Worm (Caenorhabditis elegans) whole organism, L4 larva: ENCODE data around the gene swsn-6.

Source experiments
- F37D6.2 ChIP-seq: sonication (generic microtip); optimal IDR thresholded peaks from 2 replicates; lab custom pipeline; 2016; ENCODE audit warnings: mild to moderate bottlenecking, missing genetic modification characterization, missing compliant biosample characterization
- F49E8.2 ChIP-seq: sonication (generic microtip); optimal IDR thresholded peaks from 2 replicates; lab custom pipeline; 2016; ENCODE audit warnings: missing compliant biosample characterization, mild to moderate bottlenecking, missing genetic modification characterization, borderline replicate concordance
- Y105C5A.15 ChIP-seq: fragments of 200-800 bp; sonication (Bioruptor generic); IDR thresholded peaks from 2 replicates; pipeline ENCODE4 v1.3.6; 2022; ENCODE audit warnings: missing genetic modification characterization, missing compliant biosample characterization
- Y5F2A.4 ChIP-seq: fragments of 200-800 bp; sonication (Bioruptor generic); optimal IDR thresholded peaks from 2 replicates; lab custom pipeline; 2018; ENCODE audit warnings: mild to moderate bottlenecking, missing genetic modification characterization, missing compliant biosample characterization
- aha-1 ChIP-seq: fragments of 150-350 bp; peaks from one replicate; lab custom pipeline; 2014; ENCODE audit warnings: missing biosample characterization, missing genetic modification characterization
- ceh-28 ChIP-seq: fragments of 150-350 bp; optimal IDR thresholded peaks from 2 replicates; lab custom pipeline; 2014; ENCODE audit warnings: missing biosample characterization, missing genetic modification reagents, missing genetic modification characterization
- daf-16 ChIP-seq, 3 experiments: sonication (generic microtip); optimal IDR thresholded peaks; 2 replicates each; lab custom pipeline; 2016 to 2017; ENCODE audit warnings: missing genetic modification characterization in 3 of 3, missing genetic modification reagents in 3 of 3, mild to moderate bottlenecking in 2 of 3, missing compliant biosample characterization in 2 of 3, missing biosample characterization in 1 of 3, moderate library complexity in 1 of 3
- dmd-6 ChIP-seq: fragments of 200-800 bp; sonication (Bioruptor generic); IDR thresholded peaks from 2 replicates; pipeline ENCODE4 v1.3.6; 2022; ENCODE audit warnings: missing genetic modification reagents, missing genetic modification characterization, missing compliant biosample characterization
- dmd-8 ChIP-seq: fragments of 200-800 bp; sonication (Bioruptor generic); IDR thresholded peaks from 2 replicates; pipeline ENCODE4 v1.3.6; 2022; ENCODE audit warnings: missing genetic modification characterization, missing compliant biosample characterization
- dmd-9 ChIP-seq: fragments of 200-800 bp; sonication (Bioruptor generic); IDR thresholded peaks from 2 replicates; pipeline ENCODE4 v1.3.6; 2022; ENCODE audit warnings: missing genetic modification reagents, missing genetic modification characterization, missing compliant biosample characterization
- dpl-1 ChIP-seq: fragments of 150-350 bp; optimal IDR thresholded peaks from 2 replicates; lab custom pipeline; 2014; ENCODE audit warnings: missing biosample characterization, missing genetic modification reagents, missing genetic modification characterization
- duxl-1 ChIP-seq: sonication (generic microtip); optimal IDR thresholded peaks from 2 replicates; lab custom pipeline; 2016; ENCODE audit warnings: mild to moderate bottlenecking, missing genetic modification characterization, moderate library complexity, missing compliant biosample characterization; ENCODE audit not compliant: poor library complexity
- dve-1 ChIP-seq: sonication (generic microtip); optimal IDR thresholded peaks from 2 replicates; lab custom pipeline; 2017; ENCODE audit warnings: antibody characterized with exemption, mild to moderate bottlenecking, missing genetic modification characterization, missing compliant biosample characterization; ENCODE audit not compliant: insufficient read depth
- egl-27 ChIP-seq: sonication (generic microtip); optimal IDR thresholded peaks from 3 replicates; lab custom pipeline; 2017; ENCODE audit warnings: missing biosample characterization, missing genetic modification reagents, missing genetic modification characterization
- egl-43 ChIP-seq: fragments of 200-800 bp; sonication (Bioruptor generic); IDR thresholded peaks from 2 replicates; pipeline ENCODE4 v1.3.6; 2022; ENCODE audit warnings: missing genetic modification reagents, missing genetic modification characterization, missing compliant biosample characterization
- hlh-11 ChIP-seq: fragments of 200-800 bp; sonication (Bioruptor generic); optimal IDR thresholded peaks from 2 replicates; lab custom pipeline; 2018; ENCODE audit warnings: mild to moderate bottlenecking, missing genetic modification characterization, missing compliant biosample characterization
- lin-1 ChIP-seq: fragments of 200-800 bp; sonication (Bioruptor generic); IDR thresholded peaks from 2 replicates; pipeline ENCODE4 v1.3.6; 2022; ENCODE audit warnings: missing genetic modification reagents, missing genetic modification characterization, missing compliant biosample characterization
- lin-13 ChIP-seq: fragments of 150-350 bp; optimal IDR thresholded peaks from 2 replicates; lab custom pipeline; 2014; ENCODE audit warnings: missing biosample characterization, missing genetic modification reagents, missing genetic modification characterization
- lin-15B ChIP-seq: fragments of 150-350 bp; sonication (generic microtip); optimal IDR thresholded peaks from 3 replicates; lab custom pipeline; 2014; ENCODE audit warnings: missing biosample characterization, missing genetic modification characterization
- lin-29 ChIP-seq: fragments of 200-800 bp; sonication (Bioruptor generic); IDR thresholded peaks from 2 replicates; pipeline ENCODE4 v1.3.6; 2022; ENCODE audit warnings: missing genetic modification reagents, missing genetic modification characterization, missing compliant biosample characterization
- lin-38 ChIP-seq: fragments of 200-800 bp; sonication (Bioruptor generic); IDR thresholded peaks from 2 replicates; pipeline ENCODE4 v1.3.6; 2022; ENCODE audit warnings: missing genetic modification reagents, missing genetic modification characterization, missing compliant biosample characterization
- lsy-2 ChIP-seq, 2 experiments: fragments of 150-350 bp in 1 of 2; sonication (generic microtip) in 1 of 2; optimal IDR thresholded peaks; 2 replicates each; lab custom pipeline; 2014 to 2017; ENCODE audit warnings: missing biosample characterization in 2 of 2, missing genetic modification characterization in 2 of 2
- madf-5 ChIP-seq, 2 experiments: fragments of 200-800 bp; sonication (Bioruptor generic); IDR thresholded peaks; 2 replicates each; pipeline ENCODE4 v1.3.6; 2022; ENCODE audit warnings: missing compliant biosample characterization in 2 of 2, missing genetic modification characterization in 2 of 2
- madf-9 ChIP-seq: fragments of 200-800 bp; sonication (Bioruptor generic); conservative IDR thresholded peaks from 2 replicates; pipeline ENCODE4 v1.3.6; 2022; ENCODE audit warnings: missing genetic modification reagents, missing genetic modification characterization, missing compliant biosample characterization
- mdl-1 ChIP-seq, 2 experiments: fragments of 150-350 bp in 1 of 2; sonication (generic microtip) in 1 of 2; optimal IDR thresholded peaks; 2 replicates each; lab custom pipeline; 2014 to 2017; ENCODE audit warnings: missing biosample characterization in 2 of 2, missing genetic modification characterization in 2 of 2
- mdt-29 ChIP-seq: fragments of 200-800 bp; sonication (Bioruptor generic); IDR thresholded peaks from 2 replicates; pipeline ENCODE4 v1.3.6; 2022; ENCODE audit warnings: missing genetic modification reagents, missing genetic modification characterization, missing compliant biosample characterization
- mep-1 ChIP-seq: fragments of 150-350 bp; sonication (generic microtip); optimal IDR thresholded peaks from 3 replicates; lab custom pipeline; 2014; ENCODE audit warnings: missing biosample characterization, missing genetic modification characterization
- mxl-3 ChIP-seq: fragments of 200-800 bp; sonication (Bioruptor generic); optimal IDR thresholded peaks from 2 replicates; lab custom pipeline; 2018; ENCODE audit warnings: mild to moderate bottlenecking, missing genetic modification characterization, missing compliant biosample characterization
- nhr-10 ChIP-seq: fragments of 150-350 bp; optimal IDR thresholded peaks from 2 replicates; lab custom pipeline; 2014; ENCODE audit warnings: missing biosample characterization, missing genetic modification characterization
- nhr-102 ChIP-seq: sonication (generic microtip); optimal IDR thresholded peaks from 2 replicates; lab custom pipeline; 2016; ENCODE audit warnings: mild to moderate bottlenecking, missing genetic modification characterization, moderate library complexity, missing compliant biosample characterization
- nhr-11 ChIP-seq: fragments of 150-350 bp; optimal IDR thresholded peaks from 2 replicates; lab custom pipeline; 2014; ENCODE audit warnings: missing biosample characterization, missing genetic modification characterization
- nhr-111 ChIP-seq: fragments of 200-800 bp; sonication (Bioruptor generic); optimal IDR thresholded peaks from 2 replicates; lab custom pipeline; 2018; ENCODE audit warnings: mild to moderate bottlenecking, missing genetic modification characterization, missing compliant biosample characterization
- nhr-28 ChIP-seq: fragments of 150-350 bp; optimal IDR thresholded peaks from 2 replicates; lab custom pipeline; 2014; ENCODE audit warnings: missing biosample characterization, missing genetic modification characterization
- nhr-48 ChIP-seq: sonication (generic microtip); optimal IDR thresholded peaks from 2 replicates; lab custom pipeline; 2016; ENCODE audit warnings: mild to moderate bottlenecking, missing genetic modification characterization, missing compliant biosample characterization
- nhr-6 ChIP-seq: fragments of 150-350 bp; optimal IDR thresholded peaks from 2 replicates; lab custom pipeline; 2014; ENCODE audit warnings: missing biosample characterization, missing genetic modification characterization
- pha-4 ChIP-seq, 2 experiments: fragments of 150-350 bp in 1 of 2; fragments of 200-800 bp in 1 of 2; sonication (Bioruptor generic) in 1 of 2; IDR thresholded peaks in 1 of 2; optimal IDR thresholded peaks in 1 of 2; 2 replicates each; pipeline versions ENCODE4 v1.3.6 to Lab custom; 2014 to 2022; ENCODE audit warnings: missing genetic modification characterization in 2 of 2, missing genetic modification reagents in 2 of 2, missing biosample characterization in 1 of 2, missing compliant biosample characterization in 1 of 2
- php-3 ChIP-seq: fragments of 200-800 bp; sonication (Bioruptor generic); IDR thresholded peaks from 2 replicates; pipeline ENCODE4 v1.3.6; 2022; ENCODE audit warnings: missing genetic modification reagents, missing genetic modification characterization, missing compliant biosample characterization
- rbr-2 ChIP-seq: sonication (generic microtip); optimal IDR thresholded peaks from 2 replicates; lab custom pipeline; 2016; ENCODE audit warnings: missing genotype, missing genetic modification characterization, missing compliant biosample characterization
- saeg-2 ChIP-seq: fragments of 200-800 bp; sonication (Bioruptor generic); IDR thresholded peaks from 2 replicates; pipeline ENCODE4 v1.3.6; 2022; ENCODE audit warnings: missing genetic modification reagents, missing genetic modification characterization, missing compliant biosample characterization
- skn-1 ChIP-seq: fragments of 150-350 bp; optimal IDR thresholded peaks from 2 replicates; lab custom pipeline; 2014; ENCODE audit warnings: missing biosample characterization, missing genetic modification characterization
- snpc-1.2 ChIP-seq: fragments of 200-800 bp; sonication (Bioruptor generic); IDR thresholded peaks from 2 replicates; pipeline ENCODE4 v1.3.6; 2022; ENCODE audit warnings: missing genetic modification reagents, missing genetic modification characterization, missing compliant biosample characterization
- snpc-4 ChIP-seq: fragments of 150-350 bp; optimal IDR thresholded peaks from 2 replicates; lab custom pipeline; 2014; ENCODE audit warnings: missing biosample characterization, missing genetic modification characterization
- spr-3 ChIP-seq: fragments of 200-800 bp; sonication (Bioruptor generic); optimal IDR thresholded peaks from 2 replicates; lab custom pipeline; 2018; ENCODE audit warnings: mild to moderate bottlenecking, missing genetic modification characterization, missing compliant biosample characterization
- tra-1 ChIP-seq: fragments of 200-800 bp; sonication (Bioruptor generic); IDR thresholded peaks from 2 replicates; pipeline ENCODE4 v1.3.6; 2022; ENCODE audit warnings: missing genetic modification reagents, missing genetic modification characterization, missing compliant biosample characterization
- vab-7 ChIP-seq: fragments of 200-800 bp; sonication (Bioruptor generic); IDR thresholded peaks from 2 replicates; pipeline ENCODE4 v1.3.6; 2022; ENCODE audit warnings: missing genetic modification reagents, missing genetic modification characterization, missing compliant biosample characterization
- zip-2 ChIP-seq: fragments of 150-350 bp; optimal IDR thresholded peaks from 2 replicates; lab custom pipeline; 2014; ENCODE audit warnings: missing biosample characterization, missing genetic modification characterization

swsn-6 gene

ce11 chrIV:5388477-5389065 is 6.3 kb upstream of the swsn-6 start, which contains the start of gene elo-6 (continued):
- TF ChIP-seq mep-1 (tag; lab: Kevin White, UChicago) (peak; percentile 63), lsy-2 (tag; optimal IDR thresholded peaks at IDR 0.05; lab: Kevin White, UChicago) (peak in 1 of 2 experiments; percentile 45), nhr-28 (tag; lab: Kevin White, UChicago) (peak; percentile 93), daf-16 (GFP tag; optimal IDR thresholded peaks at IDR 0.05; lab: Kevin White, UChicago) (peak in 1 of 2 experiments; percentile 59), daf-16 (tag; optimal IDR thresholded peaks at IDR 0.05; lab: Kevin White, UChicago) (peak; percentile 88), nhr-10 (tag; lab: Kevin White, UChicago) (peak; percentile 71), tra-1 (GFP tag; lab: Robert Waterston, UW) (0 out of 2 replicates have a peak, but pooled peaks have one; percentile 7), nhr-48 (tag; lab: Kevin White, UChicago) (peak; percentile 12), duxl-1 (tag; lab: Kevin White, UChicago) (no peak), egl-43 (no peak), madf-9 (GFP tag; lab: Robert Waterston, UW) (0 out of 2 replicates have a peak, but pooled peaks have one; percentile 20), lin-29 (GFP tag; lab: Robert Waterston, UW) (no peak), dve-1 (peak; percentile 75), hlh-11 (peak; percentile 79), mdl-1 (tag; optimal IDR thresholded peaks at IDR 0.05; lab: Kevin White, UChicago) (no peak), skn-1 (tag; lab: Kevin White, UChicago) (no peak), dmd-6 (GFP tag; lab: Robert Waterston, UW) (peak; percentile 67), dpl-1 (GFP tag; lab: Kevin White, UChicago) (no peak), php-3 (peak; percentile 90), dmd-9 (GFP tag; lab: Robert Waterston, UW) (no peak), nhr-102 (tag; lab: Kevin White, UChicago) (peak; percentile 46), egl-27 (tag; lab: Kevin White, UChicago) (no peak), spr-3 (GFP tag; lab: Kevin White, UChicago) (no peak), saeg-2 (GFP tag; lab: Robert Waterston, UW) (no peak)

- TF ChIP-seq mdt-29 (GFP tag; lab: Robert Waterston, UW) = no peak
- TF ChIP-seq lin-1 (GFP tag; lab: Robert Waterston, UW) = no peak
- no peak for TF ChIP-seq vab-7 (GFP tag; lab: Robert Waterston, UW)
- TF ChIP-seq mep-1 (tag; lab: Kevin White, UChicago) = no peak
- no peak for TF ChIP-seq F37D6.2
- no peak for TF ChIP-seq nhr-11 (tag; lab: Kevin White, UChicago)
- TF ChIP-seq pha-4 (GFP tag; IDR thresholded peaks at IDR 0.05; lab: Robert Waterston, UW) = no peak
- no peak for TF ChIP-seq pha-4 (tag; optimal IDR thresholded peaks at IDR 0.05; lab: Kevin White, UChicago)
- TF ChIP-seq mdl-1 (tag; optimal IDR thresholded peaks at IDR 0.05; lab: Kevin White, UChicago) = no peak
- TF ChIP-seq mxl-3 = no peak
- no peak for TF ChIP-seq nhr-6 (tag; lab: Kevin White, UChicago)
- TF ChIP-seq ceh-28 = no peak
- TF ChIP-seq rbr-2 (tag; lab: Kevin White, UChicago) = no peak
- no peak for TF ChIP-seq lsy-2 (tag; optimal IDR thresholded peaks at IDR 0.05; lab: Kevin White, UChicago)
- TF ChIP-seq dpl-1 (GFP tag; lab: Kevin White, UChicago) = no peak
- no peak for TF ChIP-seq Y5F2A.4 (GFP tag; lab: Kevin White, UChicago)
- peak; percentile 84 for TF ChIP-seq snpc-1.2 (GFP tag; lab: Robert Waterston, UW)
- TF ChIP-seq madf-5 (GFP tag; IDR thresholded peaks at IDR 0.05; lab: Robert Waterston, UW) = 0 out of 4 replicates have a peak, but pooled peaks of 1 of the 2 experiments have one; percentile 26
- no peak for TF ChIP-seq lin-13
- no peak for TF ChIP-seq snpc-4 (tag; lab: Kevin White, UChicago)
- no peak for TF ChIP-seq dve-1
- no peak for TF ChIP-seq dmd-8 (GFP tag; lab: Robert Waterston, UW)
- no peak for TF ChIP-seq nhr-111 (GFP tag; lab: Kevin White, UChicago)
- TF ChIP-seq lin-15B (tag; lab: Kevin White, UChicago) = no peak
- TF ChIP-seq php-3 = no peak
- no peak for TF ChIP-seq nhr-28 (tag; lab: Kevin White, UChicago)
- peak; percentile 56 for TF ChIP-seq F49E8.2 (tag; lab: Kevin White, UChicago)
- TF ChIP-seq zip-2 = no peak
- TF ChIP-seq skn-1 (tag; lab: Kevin White, UChicago) = no peak
- TF ChIP-seq hlh-11 = no peak
- TF ChIP-seq Y105C5A.15 (GFP tag; lab: Robert Waterston, UW) = no peak
- TF ChIP-seq aha-1 (tag; lab: Kevin White, UChicago) = peak; percentile 85
- TF ChIP-seq spr-3 (GFP tag; lab: Kevin White, UChicago) = no peak
- 0 out of 2 replicates have a peak, but pooled peaks have one; percentile 22 for TF ChIP-seq lin-38 (GFP tag; lab: Robert Waterston, UW)
- no peak for TF ChIP-seq daf-16 (GFP tag; optimal IDR thresholded peaks at IDR 0.05; lab: Kevin White, UChicago)
- no peak for TF ChIP-seq daf-16 (tag; optimal IDR thresholded peaks at IDR 0.05; lab: Kevin White, UChicago)
Observed at ce11 chrIV:5389951-5390350, 4.9 kb upstream of the swsn-6 start.
